Fruit fly (Drosophila melanogaster) whole organism, embryonic: Measurements from ENCODE around the gene CG34267.
A peak's percentile ranks its signal among the peaks of the same experiment; 100 is the strongest.

Experiments used
- ATbp ChIP-seq: fragments of 200-800 bp; sonication (Bioruptor generic); optimal IDR thresholded peaks from 2 replicates; lab custom pipeline; 2017; ENCODE audit warnings: missing biosample characterization, mild to moderate bottlenecking, missing genetic modification characterization, missing genetic modification reagents
- Ada2b ChIP-seq: fragments of 200-800 bp; sonication (Bioruptor generic); IDR thresholded peaks from 2 replicates; pipeline ENCODE4 v1.3.6; 2022; ENCODE audit warnings: missing biosample characterization, missing genetic modification characterization
- B-H1 ChIP-seq: fragments of 200-800 bp; sonication (Bioruptor generic); IDR thresholded peaks from 3 replicates; pipeline ENCODE4 v1.3.6; 2022; ENCODE audit warnings: missing biosample characterization, missing genetic modification characterization
- Bdp1 ChIP-seq: fragments of 200-800 bp; sonication (Bioruptor generic); optimal IDR thresholded peaks from 3 replicates; lab custom pipeline; 2016; ENCODE audit warnings: missing biosample characterization, missing genetic modification characterization
- CG10366 ChIP-seq: fragments of 200-800 bp; sonication (Bioruptor generic); IDR thresholded peaks from 2 replicates; pipeline ENCODE4 v1.3.6; 2022; ENCODE audit warnings: missing biosample characterization, missing genetic modification characterization
- CG13296 ChIP-seq: fragments of 200-800 bp; sonication (Bioruptor generic); optimal IDR thresholded peaks from 3 replicates; lab custom pipeline; 2018; ENCODE audit warnings: missing biosample characterization, mild to moderate bottlenecking, missing genetic modification characterization
- CG13894 ChIP-seq: fragments of 200-800 bp; sonication (Bioruptor generic); optimal IDR thresholded peaks from 3 replicates; lab custom pipeline; 2018; ENCODE audit warnings: missing biosample characterization, mild to moderate bottlenecking, missing genetic modification characterization, moderate library complexity
- CG14667 ChIP-seq: fragments of 200-800 bp; sonication (Bioruptor generic); IDR thresholded peaks from 2 replicates; pipeline ENCODE4 v1.3.6; 2022; ENCODE audit warnings: missing biosample characterization, missing genetic modification characterization
- CG14860 ChIP-seq: fragments of 200-800 bp; sonication (Bioruptor generic); IDR thresholded peaks from 3 replicates; pipeline ENCODE4 v1.3.6; 2022; ENCODE audit warnings: missing biosample characterization, missing genetic modification characterization; ENCODE audit not compliant: partially characterized antibody
- CG15073 ChIP-seq: fragments of 200-800 bp; sonication (Bioruptor generic); optimal IDR thresholded peaks from 2 replicates; lab custom pipeline; 2016; ENCODE audit warnings: missing biosample characterization, missing genetic modification characterization
- CG16863 ChIP-seq: fragments of 200-800 bp; sonication (Bioruptor generic); optimal IDR thresholded peaks from 3 replicates; lab custom pipeline; 2016; ENCODE audit warnings: missing biosample characterization, missing genetic modification characterization
- CG17802 ChIP-seq: fragments of 200-800 bp; sonication (Bioruptor generic); optimal IDR thresholded peaks from 2 replicates; lab custom pipeline; 2018; ENCODE audit warnings: missing biosample characterization, mild to moderate bottlenecking, missing genetic modification characterization, moderate library complexity
- CG17912 ChIP-seq: fragments of 200-800 bp; sonication (Bioruptor generic); optimal IDR thresholded peaks from 2 replicates; lab custom pipeline; 2018; ENCODE audit warnings: missing biosample characterization, mild to moderate bottlenecking, missing genetic modification characterization
- CG18262 ChIP-seq: fragments of 200-800 bp; optimal IDR thresholded peaks from 3 replicates; lab custom pipeline; 2019; ENCODE audit warnings: missing biosample characterization, mild to moderate bottlenecking, missing genetic modification characterization, moderate library complexity
- CG32772 ChIP-seq: fragments of 200-800 bp; sonication (Bioruptor generic); IDR thresholded peaks from 2 replicates; pipeline ENCODE4 v1.3.6; 2022; ENCODE audit warnings: missing biosample characterization, missing genetic modification characterization
- CG4707 ChIP-seq: fragments of 200-800 bp; sonication (Bioruptor generic); optimal IDR thresholded peaks from 2 replicates; lab custom pipeline; 2018; ENCODE audit warnings: missing biosample characterization, mild to moderate bottlenecking, missing genetic modification characterization, moderate library complexity
- CG8089 ChIP-seq: fragments of 200-800 bp; sonication (Bioruptor generic); optimal IDR thresholded peaks from 3 replicates; lab custom pipeline; 2016; ENCODE audit warnings: missing biosample characterization, missing genetic modification characterization
- CG9609 ChIP-seq: fragments of 200-800 bp; sonication (Bioruptor generic); optimal IDR thresholded peaks from 3 replicates; lab custom pipeline; 2016; ENCODE audit warnings: missing biosample characterization, missing genetic modification characterization
- CoRest ChIP-seq: fragments of 200-800 bp; sonication (Bioruptor generic); optimal IDR thresholded peaks from 3 replicates; lab custom pipeline; 2018; ENCODE audit warnings: missing biosample characterization, mild to moderate bottlenecking, missing genetic modification characterization, moderate library complexity
- D19A ChIP-seq: fragments of 200-800 bp; optimal IDR thresholded peaks from 3 replicates; lab custom pipeline; 2019; ENCODE audit warnings: missing biosample characterization, mild to moderate bottlenecking, missing genetic modification characterization, moderate library complexity
- Dfd ChIP-seq, 2 experiments: fragments of >200 bp; optimal IDR thresholded peaks; 2 replicates each; lab custom pipeline; 2017; ENCODE audit warnings: missing biosample characterization in 2 of 2, missing genetic modification characterization in 2 of 2
- Dll ChIP-seq: fragments of 200-800 bp; sonication (Bioruptor generic); IDR thresholded peaks from 4 replicates; pipeline ENCODE4 v1.3.6; 2022; ENCODE audit warnings: missing biosample characterization, missing genetic modification characterization; ENCODE audit not compliant: partially characterized antibody
- Drgx ChIP-seq: fragments of 200-800 bp; sonication (Bioruptor generic); IDR thresholded peaks from 2 replicates; pipeline ENCODE4 v1.3.6; 2022; ENCODE audit warnings: missing biosample characterization, missing genetic modification characterization
- Gsc ChIP-seq: fragments of 200-800 bp; sonication (Bioruptor generic); IDR thresholded peaks from 2 replicates; pipeline ENCODE4 v1.3.6; 2022; ENCODE audit warnings: missing biosample characterization, missing genetic modification characterization
- HLHmδ ChIP-seq: fragments of 200-800 bp; sonication (Bioruptor generic); optimal IDR thresholded peaks from 2 replicates; lab custom pipeline; 2018; ENCODE audit warnings: missing biosample characterization, mild to moderate bottlenecking, missing genetic modification characterization, moderate library complexity
- HmgD ChIP-seq: fragments of 200-800 bp; sonication (Bioruptor generic); optimal IDR thresholded peaks from 3 replicates; lab custom pipeline; 2016; ENCODE audit warnings: missing biosample characterization, missing genetic modification characterization
- Mad ChIP-seq: fragments of 200-800 bp; sonication (Bioruptor generic); optimal IDR thresholded peaks from 2 replicates; lab custom pipeline; 2016; ENCODE audit warnings: missing biosample characterization, missing genetic modification characterization
- Meics ChIP-seq: fragments of 200-800 bp; sonication (Bioruptor generic); optimal IDR thresholded peaks from 2 replicates; lab custom pipeline; 2017; ENCODE audit warnings: missing biosample characterization, mild to moderate bottlenecking, missing genetic modification characterization
- Opbp ChIP-seq: fragments of 200-800 bp; sonication (Bioruptor generic); IDR thresholded peaks from 3 replicates; pipeline ENCODE4 v1.3.6; 2022; ENCODE audit warnings: missing biosample characterization, missing genetic modification characterization; ENCODE audit not compliant: partially characterized antibody
- Ravus ChIP-seq: fragments of 200-800 bp; sonication (Bioruptor generic); IDR thresholded peaks from 2 replicates; pipeline ENCODE4 v1.3.6; 2022; ENCODE audit warnings: missing biosample characterization, missing genetic modification characterization
- Sin3A ChIP-seq: fragments of >200 bp; optimal IDR thresholded peaks from 2 replicates; lab custom pipeline; 2018
- Sox102F ChIP-seq: fragments of 200-800 bp; sonication (Bioruptor generic); optimal IDR thresholded peaks from 2 replicates; lab custom pipeline; 2018; ENCODE audit warnings: missing biosample characterization, mild to moderate bottlenecking, missing genetic modification characterization, moderate library complexity
- TFAM ChIP-seq: fragments of 200-800 bp; sonication (Bioruptor generic); optimal IDR thresholded peaks from 2 replicates; lab custom pipeline; 2017; ENCODE audit warnings: missing biosample characterization, missing genetic modification characterization, inconsistent platforms
- abd-A ChIP-seq: fragments of 200-800 bp; sonication (Bioruptor generic); optimal IDR thresholded peaks from 3 replicates; lab custom pipeline; 2019; ENCODE audit warnings: missing biosample characterization, mild to moderate bottlenecking, missing genetic modification characterization, moderate library complexity
- bcd ChIP-seq: fragments of 200-800 bp; sonication (Bioruptor generic); optimal IDR thresholded peaks from 2 replicates; lab custom pipeline; 2017; ENCODE audit warnings: missing biosample characterization, mild to moderate bottlenecking, missing genetic modification characterization
- bigmax ChIP-seq: fragments of 200-800 bp; sonication (Bioruptor generic); optimal IDR thresholded peaks from 2 replicates; lab custom pipeline; 2018; ENCODE audit warnings: missing biosample characterization, mild to moderate bottlenecking, missing genetic modification characterization
- br ChIP-seq: fragments of >200 bp; optimal IDR thresholded peaks from 2 replicates; lab custom pipeline; 2017
- dmrt11E ChIP-seq: fragments of 200-800 bp; sonication (Bioruptor generic); optimal IDR thresholded peaks from 3 replicates; lab custom pipeline; 2018; ENCODE audit warnings: missing biosample characterization, mild to moderate bottlenecking, missing genetic modification characterization, moderate library complexity
- fd96Cb ChIP-seq: fragments of 200-800 bp; sonication (Bioruptor generic); optimal IDR thresholded peaks from 2 replicates; lab custom pipeline; 2018; ENCODE audit warnings: missing biosample characterization, mild to moderate bottlenecking, missing genetic modification characterization, moderate library complexity
- ftz-f1 ChIP-seq: fragments of 200-800 bp; sonication (Bioruptor generic); optimal IDR thresholded peaks from 2 replicates; lab custom pipeline; 2016; ENCODE audit warnings: missing biosample characterization, missing genetic modification characterization
- jumu ChIP-seq: fragments of 200-800 bp; sonication (Bioruptor generic); optimal IDR thresholded peaks from 3 replicates; lab custom pipeline; 2016; ENCODE audit warnings: missing biosample characterization, missing genetic modification characterization
- kni ChIP-seq: fragments of 200-800 bp; sonication (Bioruptor generic); optimal IDR thresholded peaks from 3 replicates; lab custom pipeline; 2017; ENCODE audit warnings: mild to moderate bottlenecking, missing biosample characterization, missing genetic modification reagents, missing genetic modification characterization
- lbe ChIP-seq: fragments of 200-800 bp; sonication (Bioruptor generic); optimal IDR thresholded peaks from 2 replicates; lab custom pipeline; 2016; ENCODE audit warnings: missing biosample characterization, mild to moderate bottlenecking, missing genetic modification characterization
- lilli ChIP-seq: fragments of 200-800 bp; sonication (Bioruptor generic); optimal IDR thresholded peaks from 3 replicates; lab custom pipeline; 2016; ENCODE audit warnings: missing biosample characterization, missing genetic modification characterization
- mld ChIP-seq: fragments of 200-800 bp; sonication (Bioruptor generic); IDR thresholded peaks from 3 replicates; pipeline ENCODE4 v1.3.6; 2022; ENCODE audit warnings: missing biosample characterization, missing genetic modification characterization; ENCODE audit not compliant: partially characterized antibody
- otp ChIP-seq: fragments of 200-800 bp; sonication (Bioruptor generic); IDR thresholded peaks from 3 replicates; pipeline ENCODE4, ENCODE4 v1.3.6; 2022; ENCODE audit warnings: missing biosample characterization, missing genetic modification characterization
- pfk ChIP-seq: fragments of 200-800 bp; sonication (Bioruptor generic); optimal IDR thresholded peaks from 2 replicates; lab custom pipeline; 2018; ENCODE audit warnings: missing biosample characterization, mild to moderate bottlenecking, missing genetic modification characterization, moderate library complexity
- schlank ChIP-seq: fragments of 200-800 bp; sonication (Bioruptor generic); optimal IDR thresholded peaks from 2 replicates; lab custom pipeline; 2018; ENCODE audit warnings: missing biosample characterization, mild to moderate bottlenecking, missing genetic modification characterization
- slou ChIP-seq: fragments of 200-800 bp; sonication (Bioruptor generic); optimal IDR thresholded peaks from 3 replicates; lab custom pipeline; 2016; ENCODE audit warnings: missing biosample characterization, missing genetic modification characterization
- vvl ChIP-seq: fragments of 200-800 bp; sonication (Bioruptor generic); IDR thresholded peaks from 2 replicates; pipeline ENCODE4 v1.3.6; 2022; ENCODE audit warnings: missing biosample characterization, missing genetic modification characterization
- wor ChIP-seq: fragments of 200-800 bp; sonication (Bioruptor generic); IDR thresholded peaks from 2 replicates; pipeline ENCODE4 v1.3.6; 2022; ENCODE audit warnings: missing biosample characterization, missing genetic modification characterization

The CG34267 gene

dm6 chr3L:540432-540973 is 40.3 kb upstream of the CG34267 start, which contains the start of the genes klar and BORCS6 (continued):
- TF ChIP-seq otp (GFP tag; lab: Robert Waterston, UW) (0 out of 3 replicates have a peak, but pooled peaks have one; percentile 51), br (lab: Kevin White, UChicago) (no peak), pfk (no peak), Ada2b (GFP tag; lab: Robert Waterston, UW) (peak; percentile 12; the same call in 1 of the 2 replicates), Sox102F (GFP tag; lab: Kevin White, UChicago) (peak; percentile 48), Dll (peak; percentile 99), TFAM (GFP tag; lab: Kevin White, UChicago) (no peak), bcd (GFP tag; lab: Kevin White, UChicago) (no peak), Bdp1 (peak; percentile 41), vvl (GFP tag; lab: Robert Waterston, UW) (peak; percentile 75), CG14667 (GFP tag; lab: Robert Waterston, UW) (no peak), Opbp (GFP tag; lab: Robert Waterston, UW) (peak; percentile 95), CG15073 (GFP tag; lab: Kevin White, UChicago) (no peak), Mad (GFP tag; lab: Kevin White, UChicago) (peak; percentile 73), CG16863 (GFP tag; lab: Kevin White, UChicago) (peak; percentile 55), lbe (peak; percentile 28), Gsc (GFP tag; lab: Robert Waterston, UW) (no peak), ftz-f1 (GFP tag; lab: Kevin White, UChicago) (no peak), CG13296 (peak; percentile 61), CG17912 (GFP tag; lab: Kevin White, UChicago) (peak; percentile 3), HmgD (peak; percentile 68), Ravus (GFP tag; lab: Robert Waterston, UW) (no peak), CG18262 (tag; lab: Kevin White, UChicago) (peak; percentile 27), ATbp (GFP tag; lab: Kevin White, UChicago) (no peak), Sin3A (lab: Kevin White, UChicago) (peak; percentile 96), CoRest (peak; percentile 71), kni (GFP tag; lab: Kevin White, UChicago) (peak; percentile 51), bigmax (GFP tag; lab: Kevin White, UChicago) (no peak), CG10366 (peak; percentile 22; the same call in 1 of the 2 replicates), CG4707 (GFP tag; lab: Kevin White, UChicago) (peak; percentile 27), abd-A (peak; percentile 57), wor (GFP tag; lab: Robert Waterston, UW) (no peak), CG17802 (tag; lab: Kevin White, UChicago) (peak; percentile 99), lilli (GFP tag; lab: Kevin White, UChicago) (peak; percentile 82), HLHmδ (GFP tag; lab: Kevin White, UChicago) (peak; percentile 91), CG8089 (GFP tag; lab: Kevin White, UChicago) (peak; percentile 63), Drgx (GFP tag; lab: Robert Waterston, UW) (no peak), B-H1 (GFP tag; lab: Robert Waterston, UW) (no peak), CG9609 (GFP tag; lab: Kevin White, UChicago) (peak; percentile 73), dmrt11E (tag; lab: Kevin White, UChicago) (peak; percentile 42), mld (peak; percentile 93), slou (peak; percentile 20), jumu (GFP tag; lab: Kevin White, UChicago) (peak; percentile 72), fd96Cb (peak; percentile 15), CG32772 (GFP tag; lab: Robert Waterston, UW) (no peak), D19A (tag; lab: Kevin White, UChicago) (no peak), schlank (tag; lab: Kevin White, UChicago) (peak; percentile 34), CG14860 (GFP tag; lab: Robert Waterston, UW) (peak; percentile 97), Meics (GFP tag; lab: Kevin White, UChicago) (no peak), Dfd (GFP tag; optimal IDR thresholded peaks at IDR 0.05; lab: Kevin White, UChicago) (no peak), CG13894 (peak; percentile 74)
